Worm (Caenorhabditis elegans) whole organism, young adult: ENCODE measurements around the gene cox-6C.

Source experiments
- C06A6.2 ChIP-seq: fragments of 200-800 bp; sonication (Bioruptor generic); conservative IDR thresholded peaks from 2 replicates; pipeline ENCODE4 v1.3.6; 2022; ENCODE audit warnings: missing genetic modification characterization, missing compliant biosample characterization
- F52B5.7 ChIP-seq: sonication (generic microtip); optimal IDR thresholded peaks from 2 replicates; lab custom pipeline; 2016; ENCODE audit warnings: mild to moderate bottlenecking, missing genetic modification characterization, missing compliant biosample characterization
- K11D2.4 ChIP-seq: fragments of 200-800 bp; sonication (Bioruptor generic); IDR thresholded peaks from 2 replicates; pipeline ENCODE4 v1.3.6; 2022; ENCODE audit warnings: missing genetic modification reagents, missing genetic modification characterization, missing compliant biosample characterization
- ama-1 ChIP-seq, 3 experiments: fragments of 150-350 bp in 1 of 3; sonication (generic microtip) in 2 of 3; optimal IDR thresholded peaks; 2 replicates each; lab custom pipeline; 2014 to 2018; ENCODE audit warnings: missing biosample characterization in 2 of 3, missing genetic modification characterization in 2 of 3, missing genetic modification reagents in 2 of 3
- ets-4 ChIP-seq: fragments of 200-800 bp; sonication (Bioruptor generic); optimal IDR thresholded peaks from 2 replicates; lab custom pipeline; 2018; ENCODE audit warnings: mild to moderate bottlenecking, missing genetic modification characterization, missing compliant biosample characterization
- lin-54 ChIP-seq: fragments of 200-800 bp; sonication (Bioruptor generic); optimal IDR thresholded peaks from 2 replicates; lab custom pipeline; 2018; ENCODE audit warnings: mild to moderate bottlenecking, missing genetic modification characterization, missing compliant biosample characterization
- madf-10 ChIP-seq: sonication (generic microtip); optimal IDR thresholded peaks from 2 replicates; lab custom pipeline; 2016; ENCODE audit warnings: mild to moderate bottlenecking, missing genetic modification characterization, missing compliant biosample characterization
- nfya-1 ChIP-seq: sonication (generic microtip); optimal IDR thresholded peaks from 2 replicates; lab custom pipeline; 2017; ENCODE audit warnings: antibody characterized with exemption, missing compliant biosample characterization, missing genetic modification characterization, borderline replicate concordance; ENCODE audit not compliant: insufficient read depth
- nhr-179 ChIP-seq: sonication (generic microtip); optimal IDR thresholded peaks from 2 replicates; lab custom pipeline; 2016; ENCODE audit warnings: mild to moderate bottlenecking, missing genetic modification characterization, missing compliant biosample characterization
- sea-2 ChIP-seq: fragments of 200-800 bp; sonication (Bioruptor generic); IDR thresholded peaks from 2 replicates; pipeline ENCODE4 v1.3.6; 2022; ENCODE audit warnings: missing genetic modification characterization, missing compliant biosample characterization
- snpc-1.3 ChIP-seq: sonication (generic microtip); optimal IDR thresholded peaks from 2 replicates; lab custom pipeline; 2017; ENCODE audit warnings: missing genetic modification characterization, mild to moderate bottlenecking, missing compliant biosample characterization, antibody characterized with exemption, moderate library complexity, missing genotype, missing genetic modification reagents; ENCODE audit not compliant: insufficient read depth
- snpc-4 ChIP-seq, 5 experiments: fragments of 150-350 bp in 1 of 5; sonication (generic microtip) in 4 of 5; optimal IDR thresholded peaks; 2 replicates each; lab custom pipeline; 2014 to 2018; ENCODE audit warnings: missing genetic modification characterization in 5 of 5, missing biosample characterization in 3 of 5, antibody characterized with exemption in 2 of 5, mild to moderate bottlenecking in 2 of 5, missing compliant biosample characterization in 2 of 5, missing genotype in 2 of 5, moderate library complexity in 2 of 5, missing genetic modification reagents in 1 of 5

- no peak for TF ChIP-seq F52B5.7 (tag; lab: Kevin White, UChicago)
- TF ChIP-seq K11D2.4 = no peak
- TF ChIP-seq snpc-1.3 = no peak
- TF ChIP-seq madf-10 (tag; lab: Kevin White, UChicago) = no peak
- TF ChIP-seq ets-4 (GFP tag; lab: Kevin White, UChicago) = no peak
- TF ChIP-seq C06A6.2 = no peak
- no peak for TF ChIP-seq nhr-179 (tag; lab: Kevin White, UChicago)
- TF ChIP-seq ama-1 (optimal IDR thresholded peaks at IDR 0.05; lab: Kevin White, UChicago) = no peak
- no peak for TF ChIP-seq ama-1 (GFP tag; optimal IDR thresholded peaks at IDR 0.05; lab: Kevin White, UChicago)
- no peak for TF ChIP-seq snpc-4 (GFP tag; optimal IDR thresholded peaks at IDR 0.05; lab: Kevin White, UChicago)
- no peak for TF ChIP-seq snpc-4 (tag; optimal IDR thresholded peaks at IDR 0.05; lab: Kevin White, UChicago)
- no peak for TF ChIP-seq sea-2
- TF ChIP-seq nfya-1 (tag; lab: Kevin White, UChicago) = no peak
- TF ChIP-seq lin-54 (GFP tag; lab: Kevin White, UChicago) = no peak
These were observed 23.3 kb downstream of the cox-6C start for ce11 chrIV:149794-150193.
